Worm (Caenorhabditis elegans) whole organism, early embryonic: ENCODE results near the gene cisd-3.1.

ENCODE experiments used
- B0310.2 ChIP-seq: sonication (generic microtip); optimal IDR thresholded peaks from 2 replicates; lab custom pipeline; 2016; ENCODE audit warnings: mild to moderate bottlenecking, missing genetic modification characterization, missing compliant biosample characterization
- F13C5.2 ChIP-seq: sonication (generic microtip); optimal IDR thresholded peaks from 2 replicates; lab custom pipeline; 2017; ENCODE audit warnings: mild to moderate bottlenecking, missing genetic modification characterization, inconsistent platforms, missing compliant biosample characterization
- aly-1 ChIP-seq: sonication (generic microtip); optimal IDR thresholded peaks from 2 replicates; lab custom pipeline; 2016; ENCODE audit warnings: missing genetic modification characterization, missing compliant biosample characterization
- ama-1 ChIP-seq: fragments of 150-350 bp; optimal IDR thresholded peaks from 2 replicates; lab custom pipeline; 2014
- ceh-13 ChIP-seq: fragments of 200-800 bp; sonication (Bioruptor generic); optimal IDR thresholded peaks from 2 replicates; lab custom pipeline; 2018; ENCODE audit warnings: mild to moderate bottlenecking, missing genetic modification characterization, missing compliant biosample characterization
- ceh-36 ChIP-seq: sonication (generic microtip); optimal IDR thresholded peaks from 2 replicates; lab custom pipeline; 2016; ENCODE audit warnings: missing genetic modification characterization, inconsistent platforms, missing compliant biosample characterization
- ets-7 ChIP-seq: sonication (generic microtip); optimal IDR thresholded peaks from 2 replicates; lab custom pipeline; 2016; ENCODE audit warnings: missing genotype, missing genetic modification characterization, missing compliant biosample characterization
- flt-1 ChIP-seq: fragments of 200-800 bp; sonication (Bioruptor generic); IDR thresholded peaks from 2 replicates; pipeline ENCODE4 v1.3.6; 2022; ENCODE audit warnings: missing genetic modification characterization, missing compliant biosample characterization
- hmbx-1 ChIP-seq: sonication (generic microtip); optimal IDR thresholded peaks from 2 replicates; lab custom pipeline; 2016; ENCODE audit warnings: mild to moderate bottlenecking, missing genetic modification characterization, missing compliant biosample characterization
- hmg-4 ChIP-seq: fragments of 200-800 bp; sonication (Bioruptor generic); optimal IDR thresholded peaks from 2 replicates; lab custom pipeline; 2018; ENCODE audit warnings: mild to moderate bottlenecking, missing genetic modification characterization, missing compliant biosample characterization
- hnd-1 ChIP-seq: sonication (generic microtip); optimal IDR thresholded peaks from 2 replicates; lab custom pipeline; 2016; ENCODE audit warnings: missing genetic modification characterization, missing compliant biosample characterization
- pes-1 ChIP-seq: fragments of 200-800 bp; sonication (Bioruptor generic); IDR thresholded peaks from 2 replicates; pipeline ENCODE4 v1.3.6; 2022; ENCODE audit warnings: missing genetic modification reagents, missing genetic modification characterization, missing compliant biosample characterization
- scrt-1 ChIP-seq: fragments of 200-800 bp; sonication (Bioruptor generic); IDR thresholded peaks from 2 replicates; pipeline ENCODE4 v1.3.6; 2022; ENCODE audit warnings: missing genetic modification characterization, missing compliant biosample characterization
- sea-1 ChIP-seq: fragments of 200-800 bp; sonication (Bioruptor generic); conservative IDR thresholded peaks from 2 replicates; pipeline ENCODE4 v1.3.6; 2022; ENCODE audit warnings: missing genetic modification characterization, missing compliant biosample characterization
- tbx-11 ChIP-seq: fragments of 200-800 bp; sonication (Bioruptor generic); IDR thresholded peaks from 2 replicates; pipeline ENCODE4 v1.3.6; 2022; ENCODE audit warnings: missing genetic modification characterization, missing compliant biosample characterization
- tbx-37 ChIP-seq: fragments of 200-800 bp; sonication (Bioruptor generic); conservative IDR thresholded peaks from 2 replicates; pipeline ENCODE4 v1.3.6; 2022; ENCODE audit warnings: missing genetic modification reagents, missing genetic modification characterization, missing compliant biosample characterization
- tra-4 ChIP-seq: sonication (generic microtip); optimal IDR thresholded peaks from 2 replicates; lab custom pipeline; 2017; ENCODE audit warnings: missing genetic modification characterization, missing compliant biosample characterization

The cisd-3.1 gene

DNA sequence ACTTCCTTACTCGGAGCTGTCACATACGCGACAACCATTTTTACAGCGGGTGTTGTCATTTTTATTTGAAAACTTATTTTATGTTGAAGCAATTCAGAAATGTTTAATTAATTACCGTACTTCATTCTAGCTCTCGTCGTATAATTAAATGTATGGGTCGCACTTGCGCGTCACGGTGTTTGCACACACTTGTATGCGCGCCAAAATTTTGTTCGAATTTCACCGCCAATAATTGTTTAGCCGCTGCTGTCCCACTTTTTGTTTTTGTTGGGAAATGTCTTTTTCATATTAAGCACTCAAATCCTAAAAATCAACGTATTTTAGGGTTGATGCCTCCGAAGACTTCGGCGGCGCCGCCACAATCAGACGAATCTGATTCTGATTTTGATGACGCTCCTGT lies 44.5 kb downstream of the cisd-3.1 start, which contains the start of the genes F35G12.7 and smc-4:
Gene F35G12.7, minus strand, starts transcription at position 154 of the 400 bp plus-strand sequence.
Gene smc-4, plus strand, starts transcription at position 325 of the 400 bp plus-strand sequence.
- TF ChIP-seq F13C5.2 (tag; lab: Kevin White, UChicago), result peak; percentile 40
- no peak for TF ChIP-seq B0310.2 (tag; lab: Kevin White, UChicago)
- no peak for TF ChIP-seq tbx-37 (GFP tag; lab: Robert Waterston, UW)
- no peak for TF ChIP-seq ceh-36 (tag; lab: Kevin White, UChicago)
- TF ChIP-seq hmbx-1 (tag; lab: Kevin White, UChicago), result no peak
- peak; percentile 43; the same call in 1 of the 2 replicates for TF ChIP-seq flt-1 (GFP tag; lab: Robert Waterston, UW)
- no peak for TF ChIP-seq sea-1
- TF ChIP-seq hnd-1, result no peak
- TF ChIP-seq scrt-1 (GFP tag; lab: Robert Waterston, UW), result 0 out of 2 replicates have a peak, but pooled peaks have one; percentile 60
- TF ChIP-seq hmg-4 (GFP tag; lab: Kevin White, UChicago), result peak; percentile 26

DNA sequence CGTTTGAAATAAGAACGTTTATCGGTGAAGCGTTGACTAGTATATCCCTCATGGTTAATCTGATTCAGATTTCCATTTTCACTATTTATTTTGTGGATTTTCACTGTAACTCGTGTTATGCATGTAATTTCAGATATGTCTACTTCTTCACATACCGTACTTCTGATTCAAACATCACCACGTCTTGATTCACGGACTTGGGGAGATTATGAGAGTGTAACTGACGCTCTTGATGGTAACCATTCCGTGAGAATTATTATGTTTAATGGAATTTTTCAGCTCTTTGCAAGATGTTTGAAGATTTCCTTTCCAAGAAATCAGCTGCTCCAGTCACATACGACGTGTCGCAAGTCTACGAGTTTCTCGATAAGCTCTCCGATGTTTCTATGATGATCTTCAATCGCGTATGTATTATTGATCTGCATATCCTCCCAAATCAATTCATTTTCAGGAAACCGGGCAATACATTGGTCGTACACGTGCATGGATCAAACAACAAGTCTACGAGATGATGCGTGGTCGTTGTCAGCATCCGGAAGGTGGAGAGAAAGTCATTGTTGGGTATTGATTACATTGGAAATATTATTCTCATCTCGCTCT lies 50.5 kb downstream of the cisd-3.1 start, which contains the start of gene erh-2:
Gene erh-2, plus strand, starts transcription at position 134 of the 600 bp plus-strand sequence.
- TF ChIP-seq ceh-36 (tag; lab: Kevin White, UChicago), result no peak
- no peak for TF ChIP-seq sea-1
- TF ChIP-seq ceh-13 (GFP tag; lab: Kevin White, UChicago), result no peak
- TF ChIP-seq hmg-4 (GFP tag; lab: Kevin White, UChicago), result no peak
- no peak for TF ChIP-seq scrt-1 (GFP tag; lab: Robert Waterston, UW)
- peak; percentile 67 for TF ChIP-seq ama-1 (lab: Kevin White, UChicago)
- TF ChIP-seq B0310.2 (tag; lab: Kevin White, UChicago), result no peak
- no peak for TF ChIP-seq aly-1 (tag; lab: Kevin White, UChicago)

DNA sequence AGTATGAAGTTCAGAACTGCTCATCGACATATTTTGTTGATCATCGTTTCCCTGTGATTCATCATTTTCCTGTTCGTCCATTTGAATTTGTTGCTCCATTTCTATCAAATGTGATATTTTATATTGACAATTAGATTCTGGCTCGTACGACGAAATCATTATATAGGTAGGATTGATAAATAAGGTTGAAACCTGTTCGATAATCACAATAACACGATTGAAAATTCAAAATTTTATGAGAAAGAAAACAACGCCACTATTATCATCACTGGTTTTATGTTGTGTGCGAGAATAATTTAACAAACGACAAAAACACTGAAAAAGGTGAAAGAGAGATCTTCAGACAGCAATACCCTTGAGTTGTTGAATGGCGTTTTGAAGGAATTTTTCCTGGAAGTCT lies 51.6 kb downstream of the cisd-3.1 start, which contains the start of gene apc-11:
Gene apc-11, minus strand, starts transcription at position 101 of the 400 bp plus-strand sequence.
- TF ChIP-seq tra-4, result no peak
- TF ChIP-seq B0310.2 (tag; lab: Kevin White, UChicago), result no peak
- no peak for TF ChIP-seq scrt-1 (GFP tag; lab: Robert Waterston, UW)
- no peak for TF ChIP-seq hmg-4 (GFP tag; lab: Kevin White, UChicago)
- TF ChIP-seq tbx-37 (GFP tag; lab: Robert Waterston, UW), result no peak
- TF ChIP-seq ets-7, result no peak
- no peak for TF ChIP-seq aly-1 (tag; lab: Kevin White, UChicago)
- TF ChIP-seq F13C5.2 (tag; lab: Kevin White, UChicago), result no peak
- TF ChIP-seq hmbx-1 (tag; lab: Kevin White, UChicago), result no peak
- no peak for TF ChIP-seq ceh-36 (tag; lab: Kevin White, UChicago)
- TF ChIP-seq ama-1 (lab: Kevin White, UChicago), result no peak
- TF ChIP-seq ceh-13 (GFP tag; lab: Kevin White, UChicago), result no peak
- TF ChIP-seq sea-1, result no peak
- no peak for TF ChIP-seq hnd-1
- no peak for TF ChIP-seq pes-1
- TF ChIP-seq tbx-11 (GFP tag; lab: Robert Waterston, UW), result no peak

DNA sequence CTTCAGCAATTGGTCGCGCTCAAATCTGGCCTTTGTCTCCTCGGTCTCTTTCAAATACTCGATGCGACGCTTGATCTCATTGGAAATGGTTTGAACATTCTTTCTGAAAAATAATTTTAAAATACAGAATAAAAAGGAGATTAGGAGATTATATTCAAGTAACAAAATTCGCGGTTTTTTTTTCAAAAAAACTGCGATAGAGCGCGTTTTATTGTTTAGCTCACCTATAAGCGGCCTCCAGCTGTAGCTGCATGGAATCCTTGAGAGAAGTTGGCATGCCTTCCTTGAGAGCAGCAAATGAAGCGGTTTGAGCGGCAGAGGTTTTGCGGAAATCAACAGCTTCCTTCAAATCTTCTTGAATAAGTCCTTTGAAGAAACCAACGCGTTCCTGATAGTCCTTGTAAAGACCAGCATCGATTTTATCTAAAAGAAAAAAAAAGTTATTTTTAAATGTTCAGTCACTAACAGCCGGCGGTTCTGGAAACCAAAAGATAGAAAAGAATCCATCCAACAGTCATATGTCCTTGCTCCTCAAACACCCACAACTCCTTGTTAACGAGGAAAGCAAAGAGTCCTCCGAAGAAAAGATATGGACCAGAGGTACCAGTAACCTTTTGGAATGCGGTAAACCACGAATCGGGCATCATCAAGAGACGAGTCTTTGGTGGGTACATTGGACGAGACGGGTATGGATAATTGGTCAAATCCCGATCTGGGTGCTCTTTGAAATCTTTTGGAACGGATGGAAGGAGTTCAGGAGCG lies 52.3 kb downstream of the cisd-3.1 start:
- no peak for TF ChIP-seq flt-1 (GFP tag; lab: Robert Waterston, UW)
- no peak for TF ChIP-seq B0310.2 (tag; lab: Kevin White, UChicago)
- no peak for TF ChIP-seq scrt-1 (GFP tag; lab: Robert Waterston, UW)
- TF ChIP-seq tbx-37 (GFP tag; lab: Robert Waterston, UW), result no peak
- no peak for TF ChIP-seq ama-1 (lab: Kevin White, UChicago)
- no peak for TF ChIP-seq ceh-36 (tag; lab: Kevin White, UChicago)
- TF ChIP-seq tra-4, result no peak
- no peak for TF ChIP-seq hmbx-1 (tag; lab: Kevin White, UChicago)
- TF ChIP-seq hmg-4 (GFP tag; lab: Kevin White, UChicago), result no peak
- TF ChIP-seq F13C5.2 (tag; lab: Kevin White, UChicago), result no peak
- TF ChIP-seq ets-7, result no peak
- no peak for TF ChIP-seq ceh-13 (GFP tag; lab: Kevin White, UChicago)
- TF ChIP-seq hnd-1, result no peak
- no peak for TF ChIP-seq tbx-11 (GFP tag; lab: Robert Waterston, UW)
- no peak for TF ChIP-seq aly-1 (tag; lab: Kevin White, UChicago)
- no peak for TF ChIP-seq sea-1
- no peak for TF ChIP-seq pes-1
